Worm (Caenorhabditis elegans): ENCODE results near the gene nhr-41.
"Not testable (repeated sequence)": the region's sequence is repeated elsewhere in the genome, so short reads cannot be mapped to it uniquely, and the experiment has no call there.

DNA sequence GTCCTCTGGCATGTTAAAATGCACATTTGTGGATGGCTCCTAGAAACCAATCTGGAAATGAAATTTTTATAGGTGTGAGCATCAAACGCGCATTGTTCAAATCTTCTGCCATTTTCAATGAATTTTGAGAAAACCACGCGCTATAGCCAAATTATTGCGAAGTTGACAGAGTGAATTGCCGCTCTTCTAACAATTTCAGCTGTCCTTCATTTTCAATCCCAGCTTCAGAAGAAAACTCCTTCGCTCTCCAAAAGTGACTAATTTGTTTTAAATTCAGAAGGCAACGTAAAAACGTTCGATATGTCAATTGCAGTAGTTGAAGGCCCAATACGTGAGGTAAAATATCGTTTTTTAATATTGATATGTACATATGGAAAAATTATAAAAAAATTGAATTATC is 42.6 kb upstream of the nhr-41 start, which contains the start of gene F58F6.5:
- TF ChIP-seq zag-1 (tag; optimal IDR thresholded peaks at IDR 0.05); blmp-1 (tag; optimal IDR thresholded peaks at IDR 0.05; ENCODE audit: insufficient read depth); nhr-77 (tag; optimal IDR thresholded peaks at IDR 0.05); fos-1 (tag; optimal IDR thresholded peaks at IDR 0.05); ZK546.5 (tag; optimal IDR thresholded peaks at IDR 0.05); nhr-6 (tag; optimal IDR thresholded peaks at IDR 0.05); ama-1 (optimal IDR thresholded peaks at IDR 0.05): not testable (repeated sequence)

Data from whole organism, L2 larva.